Worm (Caenorhabditis elegans) whole organism, mixed stage, embryonic: ENCODE results near the gene T24G10.2.
A peak's percentile ranks its signal among the peaks of the same experiment; 100 is the strongest.

ENCODE experiments used
- M03D4.4 ChIP-seq: sonication (generic microtip); optimal IDR thresholded peaks from 2 replicates; lab custom pipeline; 2017; ENCODE audit warnings: mild to moderate bottlenecking, missing genetic modification characterization, missing compliant biosample characterization
- bed-3 ChIP-seq: fragments of 200-800 bp; sonication (Bioruptor generic); optimal IDR thresholded peaks from 3 replicates; lab custom pipeline; 2018; ENCODE audit warnings: mild to moderate bottlenecking, missing genetic modification characterization, moderate library complexity, missing compliant biosample characterization
- blmp-1 ChIP-seq: fragments of 150-350 bp; optimal IDR thresholded peaks from 2 replicates; lab custom pipeline; 2014; ENCODE audit warnings: missing biosample characterization, missing genetic modification characterization
- ceh-39 ChIP-seq: fragments of 150-350 bp; optimal IDR thresholded peaks from 2 replicates; lab custom pipeline; 2014; ENCODE audit warnings: missing biosample characterization, missing genetic modification characterization
- ceh-43 ChIP-seq: fragments of 200-800 bp; sonication (Bioruptor generic); optimal IDR thresholded peaks from 2 replicates; lab custom pipeline; 2018; ENCODE audit warnings: mild to moderate bottlenecking, missing genetic modification characterization, moderate library complexity, missing compliant biosample characterization
- ceh-83 ChIP-seq: fragments of 200-800 bp; sonication (Bioruptor generic); optimal IDR thresholded peaks from 2 replicates; lab custom pipeline; 2018; ENCODE audit warnings: mild to moderate bottlenecking, missing genetic modification characterization, missing compliant biosample characterization
- ces-1 ChIP-seq: fragments of 150-350 bp; optimal IDR thresholded peaks from 2 replicates; lab custom pipeline; 2014; ENCODE audit warnings: missing biosample characterization, missing genetic modification reagents, missing genetic modification characterization
- cnd-1 ChIP-seq: fragments of 200-800 bp; sonication (Bioruptor generic); optimal IDR thresholded peaks from 2 replicates; lab custom pipeline; 2018; ENCODE audit warnings: mild to moderate bottlenecking, missing genetic modification characterization, missing compliant biosample characterization
- drap-1 ChIP-seq: fragments of 200-800 bp; sonication (Bioruptor generic); optimal IDR thresholded peaks from 3 replicates; lab custom pipeline; 2018; ENCODE audit warnings: mild to moderate bottlenecking, missing genetic modification characterization, missing compliant biosample characterization
- elt-3 ChIP-seq: fragments of 150-350 bp; optimal IDR thresholded peaks from 2 replicates; lab custom pipeline; 2014; ENCODE audit warnings: missing biosample characterization, missing genetic modification characterization
- flh-1 ChIP-seq: fragments of 200-800 bp; sonication (Bioruptor generic); optimal IDR thresholded peaks from 2 replicates; lab custom pipeline; 2018; ENCODE audit warnings: mild to moderate bottlenecking, missing genetic modification characterization, moderate library complexity, missing compliant biosample characterization
- ham-2 ChIP-seq: fragments of 200-800 bp; sonication (Bioruptor generic); optimal IDR thresholded peaks from 2 replicates; lab custom pipeline; 2018; ENCODE audit warnings: mild to moderate bottlenecking, missing genetic modification characterization, missing compliant biosample characterization
- hlh-1 ChIP-seq: fragments of 150-350 bp; optimal IDR thresholded peaks from 2 replicates; lab custom pipeline; 2014; ENCODE audit warnings: missing biosample characterization, missing genetic modification reagents, missing genetic modification characterization
- lin-13 ChIP-seq: fragments of 150-350 bp; optimal IDR thresholded peaks from 2 replicates; lab custom pipeline; 2014; ENCODE audit warnings: missing biosample characterization, missing genetic modification characterization
- lin-32 ChIP-seq: fragments of 200-800 bp; sonication (Bioruptor generic); optimal IDR thresholded peaks from 2 replicates; lab custom pipeline; 2018; ENCODE audit warnings: mild to moderate bottlenecking, missing genetic modification characterization, missing compliant biosample characterization
- mab-5 ChIP-seq: fragments of 150-350 bp; optimal IDR thresholded peaks from 2 replicates; lab custom pipeline; 2014; ENCODE audit warnings: missing biosample characterization, missing genetic modification characterization
- mep-1 ChIP-seq: fragments of 150-350 bp; optimal IDR thresholded peaks from 2 replicates; lab custom pipeline; 2017; ENCODE audit warnings: missing biosample characterization, missing genetic modification reagents, missing genetic modification characterization, inconsistent platforms
- nhr-2 ChIP-seq: fragments of 150-350 bp; optimal IDR thresholded peaks from 2 replicates; lab custom pipeline; 2014; ENCODE audit warnings: missing biosample characterization, missing genetic modification characterization
- nhr-237 ChIP-seq: fragments of 150-350 bp; optimal IDR thresholded peaks from 2 replicates; lab custom pipeline; 2014; ENCODE audit warnings: missing biosample characterization, missing genetic modification characterization
- nhr-28 ChIP-seq: fragments of 150-350 bp; optimal IDR thresholded peaks from 2 replicates; lab custom pipeline; 2014; ENCODE audit warnings: missing biosample characterization, missing genetic modification characterization
- pha-4 ChIP-seq: fragments of 150-350 bp; optimal IDR thresholded peaks from 2 replicates; lab custom pipeline; 2018; ENCODE audit warnings: missing biosample characterization, missing genetic modification reagents, missing genetic modification characterization
- sem-2 ChIP-seq: fragments of 200-800 bp; sonication (Bioruptor generic); optimal IDR thresholded peaks from 2 replicates; lab custom pipeline; 2018; ENCODE audit warnings: mild to moderate bottlenecking, missing genetic modification characterization, missing compliant biosample characterization
- snpc-4 ChIP-seq: fragments of 150-350 bp; optimal IDR thresholded peaks from 2 replicates; lab custom pipeline; 2014; ENCODE audit warnings: missing biosample characterization, missing genetic modification characterization
- sptf-1 ChIP-seq: sonication (generic microtip); optimal IDR thresholded peaks from 2 replicates; lab custom pipeline; 2017; ENCODE audit warnings: mild to moderate bottlenecking, missing genetic modification characterization, moderate library complexity, missing compliant biosample characterization
- unc-120 ChIP-seq: sonication (generic microtip); optimal IDR thresholded peaks from 2 replicates; lab custom pipeline; 2017; ENCODE audit warnings: missing genetic modification characterization, missing compliant biosample characterization; ENCODE audit not compliant: poor library complexity, severe bottlenecking
- unc-62 ChIP-seq: fragments of 150-350 bp; optimal IDR thresholded peaks from 2 replicates; lab custom pipeline; 2014; ENCODE audit warnings: missing biosample characterization, missing genetic modification reagents, missing genetic modification characterization
- zip-8 ChIP-seq: fragments of 150-350 bp; optimal IDR thresholded peaks from 2 replicates; lab custom pipeline; 2014; ENCODE audit warnings: missing biosample characterization, missing genetic modification characterization
- ztf-11 ChIP-seq: fragments of 150-350 bp; optimal IDR thresholded peaks from 2 replicates; lab custom pipeline; 2014; ENCODE audit warnings: missing biosample characterization, missing genetic modification characterization

T24G10.2 gene

ce11 chrIII:5419527-5419926 lies 23.0 kb downstream of the T24G10.2 start:
- TF ChIP-seq ceh-83 (GFP tag; lab: Kevin White, UChicago) (no peak), blmp-1 (tag; lab: Kevin White, UChicago) (no peak), unc-120 (tag; lab: Kevin White, UChicago) (no peak), pha-4 (tag; lab: Kevin White, UChicago) (no peak)

- TF ChIP-seq flh-1 (no peak), lin-32 (GFP tag; lab: Kevin White, UChicago) (no peak), ceh-43 (GFP tag; lab: Kevin White, UChicago) (no peak), nhr-237 (tag; lab: Kevin White, UChicago) (no peak), cnd-1 (tag; lab: Kevin White, UChicago) (no peak), hlh-1 (tag; lab: Kevin White, UChicago) (peak; percentile 81), elt-3 (tag; lab: Kevin White, UChicago) (no peak), M03D4.4 (tag; lab: Kevin White, UChicago) (no peak), nhr-2 (tag; lab: Kevin White, UChicago) (no peak), unc-120 (tag; lab: Kevin White, UChicago) (peak; percentile 31), snpc-4 (tag; lab: Kevin White, UChicago) (no peak), unc-62 (no peak), ceh-39 (tag; lab: Kevin White, UChicago) (no peak), lin-13 (tag; lab: Kevin White, UChicago) (no peak)
Observed at ce11 chrIII:5417921-5418320, 24.6 kb downstream of the T24G10.2 start.

ce11 chrIII:5413680-5414079 lies 28.9 kb downstream of the T24G10.2 start, which contains the start of gene grl-22:
grl-22 (minus strand) TSS chrIII:5414011.
- TF ChIP-seq snpc-4 (tag; lab: Kevin White, UChicago) (no peak), nhr-28 (tag; lab: Kevin White, UChicago) (no peak), sptf-1 (tag; lab: Kevin White, UChicago) (no peak), ztf-11 (tag; lab: Kevin White, UChicago) (no peak), ceh-43 (GFP tag; lab: Kevin White, UChicago) (no peak), mab-5 (tag; lab: Kevin White, UChicago) (no peak), ceh-83 (GFP tag; lab: Kevin White, UChicago) (no peak), cnd-1 (tag; lab: Kevin White, UChicago) (no peak), sem-2 (GFP tag; lab: Kevin White, UChicago) (no peak)

- TF ChIP-seq bed-3 (GFP tag; lab: Kevin White, UChicago) (no peak), pha-4 (tag; lab: Kevin White, UChicago) (no peak), zip-8 (tag; lab: Kevin White, UChicago) (peak; percentile 87), M03D4.4 (tag; lab: Kevin White, UChicago) (no peak), mep-1 (tag; lab: Kevin White, UChicago) (no peak), unc-120 (tag; lab: Kevin White, UChicago) (no peak)
- TF ChIP-seq, all 35 proteins: peak for 1
Observed at ce11 chrIII:5407588-5407987, 35.0 kb downstream of the T24G10.2 start, which contains the start of gene W03A5.1. W03A5.1 (plus strand) TSS chrIII:5407888.

ce11 chrIII:5407060-5407459 lies 35.5 kb downstream of the T24G10.2 start:
- no peak for TF ChIP-seq lin-32 (GFP tag; lab: Kevin White, UChicago)
- TF ChIP-seq cnd-1 (tag; lab: Kevin White, UChicago) = no peak
- no peak for TF ChIP-seq ces-1
- no peak for TF ChIP-seq ham-2
- no peak for TF ChIP-seq drap-1 (GFP tag; lab: Kevin White, UChicago)

ce11 chrIII:5406314-5406713 lies 36.2 kb downstream of the T24G10.2 start:
- TF ChIP-seq sem-2 (GFP tag; lab: Kevin White, UChicago) = no peak
- no peak for TF ChIP-seq ces-1
- TF ChIP-seq nhr-237 (tag; lab: Kevin White, UChicago) = no peak
- TF ChIP-seq cnd-1 (tag; lab: Kevin White, UChicago) = no peak
- no peak for TF ChIP-seq blmp-1 (tag; lab: Kevin White, UChicago)
